Worm (Caenorhabditis elegans) whole organism, early embryonic: ENCODE measurements around the gene F14D7.14.

Experiments
- B0310.2 ChIP-seq: sonication (generic microtip); optimal IDR thresholded peaks from 2 replicates; lab custom pipeline; 2016; ENCODE audit warnings: mild to moderate bottlenecking, missing genetic modification characterization, missing compliant biosample characterization
- F13C5.2 ChIP-seq: sonication (generic microtip); optimal IDR thresholded peaks from 2 replicates; lab custom pipeline; 2017; ENCODE audit warnings: mild to moderate bottlenecking, missing genetic modification characterization, inconsistent platforms, missing compliant biosample characterization
- aly-1 ChIP-seq: sonication (generic microtip); optimal IDR thresholded peaks from 2 replicates; lab custom pipeline; 2016; ENCODE audit warnings: missing genetic modification characterization, missing compliant biosample characterization
- ama-1 ChIP-seq: fragments of 150-350 bp; optimal IDR thresholded peaks from 2 replicates; lab custom pipeline; 2014
- ceh-13 ChIP-seq: fragments of 200-800 bp; sonication (Bioruptor generic); optimal IDR thresholded peaks from 2 replicates; lab custom pipeline; 2018; ENCODE audit warnings: mild to moderate bottlenecking, missing genetic modification characterization, missing compliant biosample characterization
- ceh-36 ChIP-seq: sonication (generic microtip); optimal IDR thresholded peaks from 2 replicates; lab custom pipeline; 2016; ENCODE audit warnings: missing genetic modification characterization, inconsistent platforms, missing compliant biosample characterization
- ets-7 ChIP-seq: sonication (generic microtip); optimal IDR thresholded peaks from 2 replicates; lab custom pipeline; 2016; ENCODE audit warnings: missing genotype, missing genetic modification characterization, missing compliant biosample characterization
- flt-1 ChIP-seq: fragments of 200-800 bp; sonication (Bioruptor generic); IDR thresholded peaks from 2 replicates; pipeline ENCODE4 v1.3.6; 2022; ENCODE audit warnings: missing genetic modification characterization, missing compliant biosample characterization
- hmbx-1 ChIP-seq: sonication (generic microtip); optimal IDR thresholded peaks from 2 replicates; lab custom pipeline; 2016; ENCODE audit warnings: mild to moderate bottlenecking, missing genetic modification characterization, missing compliant biosample characterization
- hmg-4 ChIP-seq: fragments of 200-800 bp; sonication (Bioruptor generic); optimal IDR thresholded peaks from 2 replicates; lab custom pipeline; 2018; ENCODE audit warnings: mild to moderate bottlenecking, missing genetic modification characterization, missing compliant biosample characterization
- hnd-1 ChIP-seq: sonication (generic microtip); optimal IDR thresholded peaks from 2 replicates; lab custom pipeline; 2016; ENCODE audit warnings: missing genetic modification characterization, missing compliant biosample characterization
- pes-1 ChIP-seq: fragments of 200-800 bp; sonication (Bioruptor generic); IDR thresholded peaks from 2 replicates; pipeline ENCODE4 v1.3.6; 2022; ENCODE audit warnings: missing genetic modification reagents, missing genetic modification characterization, missing compliant biosample characterization
- scrt-1 ChIP-seq: fragments of 200-800 bp; sonication (Bioruptor generic); IDR thresholded peaks from 2 replicates; pipeline ENCODE4 v1.3.6; 2022; ENCODE audit warnings: missing genetic modification characterization, missing compliant biosample characterization
- sea-1 ChIP-seq: fragments of 200-800 bp; sonication (Bioruptor generic); conservative IDR thresholded peaks from 2 replicates; pipeline ENCODE4 v1.3.6; 2022; ENCODE audit warnings: missing genetic modification characterization, missing compliant biosample characterization
- tbx-11 ChIP-seq: fragments of 200-800 bp; sonication (Bioruptor generic); IDR thresholded peaks from 2 replicates; pipeline ENCODE4 v1.3.6; 2022; ENCODE audit warnings: missing genetic modification characterization, missing compliant biosample characterization
- tbx-37 ChIP-seq: fragments of 200-800 bp; sonication (Bioruptor generic); conservative IDR thresholded peaks from 2 replicates; pipeline ENCODE4 v1.3.6; 2022; ENCODE audit warnings: missing genetic modification reagents, missing genetic modification characterization, missing compliant biosample characterization
- tra-4 ChIP-seq: sonication (generic microtip); optimal IDR thresholded peaks from 2 replicates; lab custom pipeline; 2017; ENCODE audit warnings: missing genetic modification characterization, missing compliant biosample characterization

Gene F14D7.14

DNA sequence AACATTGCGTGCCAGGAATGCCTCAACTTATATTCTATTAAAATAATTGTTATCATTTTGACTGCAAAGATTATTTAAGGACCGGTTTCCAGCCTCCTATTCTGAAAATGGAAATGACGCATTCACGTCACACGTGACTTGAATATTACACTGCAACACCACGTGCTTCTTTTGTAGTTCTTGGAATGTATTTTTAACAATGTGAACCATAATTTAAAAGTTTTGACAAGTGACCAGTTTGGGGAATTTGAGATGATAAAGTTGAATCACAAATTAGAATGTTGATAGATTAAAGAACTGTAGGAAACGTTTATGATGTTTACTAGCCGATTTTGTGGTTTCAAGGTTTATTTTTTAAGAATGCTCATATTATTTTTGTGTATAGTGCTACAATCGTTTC lies 31.9 kb downstream of the F14D7.14 start, which contains the start of gene F47B8.10:
F47B8.10 (plus strand) TSS at position 301 of the 400 bp plus-strand sequence.
- no peak for TF ChIP-seq hnd-1 (tag; lab: Kevin White, UChicago)
- TF ChIP-seq hmg-4 (GFP tag; lab: Kevin White, UChicago): no peak

DNA sequence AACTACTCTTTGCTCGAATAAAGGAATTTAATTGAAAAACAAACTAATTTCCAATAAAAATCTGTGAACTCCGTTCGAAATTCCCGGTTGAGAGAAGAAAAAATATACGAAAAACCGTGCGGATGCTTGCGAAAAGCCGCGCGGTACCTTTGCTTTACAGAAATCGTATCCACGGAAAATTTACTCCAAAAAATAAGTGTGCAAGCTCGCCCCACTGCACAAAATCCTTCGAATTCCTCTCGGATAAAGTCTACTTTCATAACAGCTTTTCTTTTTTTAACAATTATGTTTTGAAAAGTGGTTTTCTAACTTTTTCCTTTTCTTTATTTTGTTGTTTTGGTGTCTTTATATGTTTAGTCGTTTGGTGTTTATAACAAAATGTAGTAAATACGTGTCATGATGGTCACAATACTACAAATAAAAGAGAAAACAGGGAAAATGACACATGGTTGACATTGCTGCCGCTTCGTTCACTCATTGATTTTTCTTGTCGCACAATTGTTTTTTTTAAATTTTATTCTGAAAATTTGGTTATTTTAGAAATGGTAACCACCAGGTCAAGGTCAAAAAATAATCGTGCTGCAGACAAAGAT lies 37.6 kb downstream of the F14D7.14 start, which contains the start of gene cept-2:
cept-2 (plus strand) TSS at position 533 of the 593 bp plus-strand sequence.
- TF ChIP-seq ets-7 (tag; lab: Kevin White, UChicago) (peak; percentile 28), ama-1 (lab: Kevin White, UChicago) (no peak), tbx-37 (peak; percentile 19; the same call in 1 of the 2 replicates), F13C5.2 (tag; lab: Kevin White, UChicago) (peak; percentile 75)

DNA sequence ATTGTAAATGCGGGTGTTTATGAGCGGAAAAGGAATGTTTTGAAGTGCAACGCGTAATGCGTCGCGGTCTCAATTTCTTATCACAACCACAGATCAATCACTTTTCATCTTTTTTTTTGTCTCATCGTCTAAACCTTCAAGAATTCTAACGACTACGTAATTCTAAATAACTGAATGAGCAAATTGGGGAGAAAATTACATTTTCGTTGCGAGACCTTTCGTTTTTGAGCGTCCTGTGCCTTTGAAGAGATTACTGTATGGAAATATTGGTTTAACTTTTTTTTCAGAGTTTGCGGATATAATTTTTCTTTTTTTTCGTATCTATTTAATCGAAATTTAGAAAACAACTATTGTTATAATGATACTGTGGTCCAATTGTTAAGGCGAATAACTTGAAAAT lies 40.8 kb downstream of the F14D7.14 start:
- TF ChIP-seq aly-1: no peak
- no peak for TF ChIP-seq B0310.2 (tag; lab: Kevin White, UChicago)
- no peak for TF ChIP-seq hmbx-1 (tag; lab: Kevin White, UChicago)
- TF ChIP-seq F13C5.2 (tag; lab: Kevin White, UChicago): no peak
- TF ChIP-seq tra-4: no peak
- no peak for TF ChIP-seq tbx-11 (GFP tag; lab: Robert Waterston, UW)
- TF ChIP-seq scrt-1 (GFP tag; lab: Robert Waterston, UW): no peak
- TF ChIP-seq hnd-1 (tag; lab: Kevin White, UChicago): no peak
- TF ChIP-seq flt-1: no peak
- TF ChIP-seq ceh-13 (GFP tag; lab: Kevin White, UChicago): no peak
- TF ChIP-seq hmg-4 (GFP tag; lab: Kevin White, UChicago): no peak
- no peak for TF ChIP-seq tbx-37

DNA sequence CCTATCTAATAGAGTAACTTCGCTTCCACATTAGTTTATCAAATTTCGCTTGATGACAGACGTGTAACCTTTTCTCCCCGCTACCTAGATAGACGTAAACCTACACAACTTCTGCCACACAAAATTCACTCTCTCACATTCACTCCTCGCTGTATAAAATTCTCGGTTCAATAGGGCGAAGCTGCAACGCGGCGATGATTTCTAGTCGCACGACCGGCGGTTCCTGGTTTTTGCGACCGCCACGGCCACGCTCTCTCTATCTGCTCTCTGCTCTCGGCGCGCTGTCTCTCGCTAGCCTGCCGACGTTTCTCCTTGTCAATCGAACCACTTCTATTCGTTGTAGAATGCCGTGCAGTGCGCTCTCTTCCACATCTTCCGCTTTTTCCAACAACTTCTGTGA lies 41.2 kb downstream of the F14D7.14 start:
- no peak for TF ChIP-seq pes-1 (GFP tag; lab: Robert Waterston, UW)
- peak; percentile 34 for TF ChIP-seq hmg-4 (GFP tag; lab: Kevin White, UChicago)
- TF ChIP-seq sea-1 (GFP tag; lab: Robert Waterston, UW): 0 out of 2 replicates have a peak, but pooled peaks have one; percentile 21
- no peak for TF ChIP-seq hnd-1 (tag; lab: Kevin White, UChicago)
- TF ChIP-seq F13C5.2 (tag; lab: Kevin White, UChicago): peak; percentile 7

DNA sequence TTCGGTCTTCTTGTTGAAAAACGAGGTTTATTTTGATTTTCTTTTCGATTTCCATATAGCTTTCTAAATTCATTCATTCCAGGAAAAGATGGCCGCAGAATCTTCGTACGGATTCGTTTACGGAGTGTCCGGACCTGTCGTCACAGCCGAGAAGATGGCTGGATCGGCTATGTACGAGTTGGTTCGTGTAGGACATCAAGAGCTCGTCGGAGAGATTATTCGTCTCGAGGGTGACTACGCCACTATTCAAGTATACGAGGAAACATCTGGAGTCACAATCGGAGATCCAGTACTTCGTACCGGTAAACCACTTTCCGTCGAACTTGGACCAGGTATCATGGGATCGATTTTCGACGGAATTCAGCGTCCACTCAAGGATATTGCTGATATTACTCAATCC lies 41.9 kb downstream of the F14D7.14 start, which contains the start of gene vha-13:
vha-13 (plus strand) TSS at position 81 of the 400 bp plus-strand sequence.
- TF ChIP-seq hmbx-1 (tag; lab: Kevin White, UChicago): no peak
- TF ChIP-seq tra-4: no peak
- TF ChIP-seq ets-7 (tag; lab: Kevin White, UChicago): no peak
- TF ChIP-seq ceh-13 (GFP tag; lab: Kevin White, UChicago): no peak
- TF ChIP-seq hnd-1 (tag; lab: Kevin White, UChicago): no peak
- no peak for TF ChIP-seq F13C5.2 (tag; lab: Kevin White, UChicago)
- no peak for TF ChIP-seq tbx-37
- no peak for TF ChIP-seq ama-1 (lab: Kevin White, UChicago)
- TF ChIP-seq aly-1: no peak
- no peak for TF ChIP-seq ceh-36
- TF ChIP-seq B0310.2 (tag; lab: Kevin White, UChicago): no peak
- no peak for TF ChIP-seq hmg-4 (GFP tag; lab: Kevin White, UChicago)
- no peak for TF ChIP-seq scrt-1 (GFP tag; lab: Robert Waterston, UW)
- no peak for TF ChIP-seq sea-1 (GFP tag; lab: Robert Waterston, UW)
- no peak for TF ChIP-seq tbx-11 (GFP tag; lab: Robert Waterston, UW)
- no peak for TF ChIP-seq pes-1 (GFP tag; lab: Robert Waterston, UW)
- TF ChIP-seq flt-1: no peak

DNA sequence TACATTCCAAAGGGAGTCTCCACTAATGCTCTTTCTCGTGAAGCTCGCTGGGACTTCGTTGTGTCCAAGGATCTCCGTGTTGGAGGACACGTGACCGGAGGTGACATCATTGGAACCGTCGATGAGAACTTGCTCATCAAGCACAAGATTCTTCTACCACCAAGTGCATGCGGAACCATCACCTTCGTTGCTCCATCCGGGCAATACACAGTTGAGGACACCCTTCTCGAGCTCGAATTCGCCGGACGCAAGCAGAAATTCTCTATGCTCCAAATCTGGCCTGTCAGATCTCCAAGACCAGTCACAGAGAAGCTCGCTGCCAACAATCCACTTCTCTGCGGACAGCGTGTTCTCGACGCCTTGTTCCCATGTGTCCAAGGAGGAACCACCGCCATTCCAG lies 42.3 kb downstream of the F14D7.14 start:
- TF ChIP-seq B0310.2 (tag; lab: Kevin White, UChicago): no peak
- TF ChIP-seq tbx-37: no peak
- no peak for TF ChIP-seq aly-1
- no peak for TF ChIP-seq flt-1
- no peak for TF ChIP-seq hmg-4 (GFP tag; lab: Kevin White, UChicago)
- TF ChIP-seq tra-4: no peak
- TF ChIP-seq F13C5.2 (tag; lab: Kevin White, UChicago): no peak
- no peak for TF ChIP-seq ceh-13 (GFP tag; lab: Kevin White, UChicago)
- TF ChIP-seq hnd-1 (tag; lab: Kevin White, UChicago): no peak
- TF ChIP-seq ets-7 (tag; lab: Kevin White, UChicago): no peak
- TF ChIP-seq ceh-36: no peak
- no peak for TF ChIP-seq hmbx-1 (tag; lab: Kevin White, UChicago)
- no peak for TF ChIP-seq sea-1 (GFP tag; lab: Robert Waterston, UW)
- TF ChIP-seq scrt-1 (GFP tag; lab: Robert Waterston, UW): no peak
- no peak for TF ChIP-seq pes-1 (GFP tag; lab: Robert Waterston, UW)

DNA sequence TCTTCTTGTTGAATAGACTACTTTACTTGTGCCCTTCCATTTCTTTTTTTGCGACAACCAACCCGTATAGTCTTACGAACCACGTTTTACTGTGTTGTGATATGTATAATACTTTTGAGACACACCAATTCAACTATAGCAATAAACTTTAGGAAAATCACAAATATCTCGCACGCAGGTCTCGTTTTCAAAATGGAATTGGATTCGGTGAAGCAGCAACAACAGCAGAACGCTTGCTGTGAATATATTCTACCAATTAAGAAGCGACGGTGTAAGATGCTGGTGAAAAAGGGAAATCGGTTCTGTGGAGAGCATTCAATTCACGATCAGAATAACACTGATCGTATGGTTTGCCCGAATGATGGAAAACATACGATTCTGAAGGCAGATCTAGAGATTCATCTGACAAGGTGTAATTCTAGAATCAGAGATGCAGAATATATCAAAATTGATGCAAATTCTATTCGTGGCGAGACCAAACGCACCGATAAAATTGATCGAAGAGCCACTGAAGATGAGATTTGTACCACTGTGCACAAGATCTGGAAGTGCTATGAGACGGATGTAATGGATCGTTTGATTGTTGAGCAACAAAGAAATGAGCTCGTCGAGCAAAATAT lies 44.6 kb downstream of the F14D7.14 start, which contains the start of gene Y49A3A.3:
Y49A3A.3 (plus strand) TSS at position 153 of the 620 bp plus-strand sequence.
- TF ChIP-seq ama-1 (lab: Kevin White, UChicago): peak; percentile 52
- TF ChIP-seq scrt-1 (GFP tag; lab: Robert Waterston, UW): no peak
- peak; percentile 9 for TF ChIP-seq aly-1
- TF ChIP-seq hmbx-1 (tag; lab: Kevin White, UChicago): no peak
